Worm (Caenorhabditis elegans): ENCODE results near the gene ZK84.1.
"Not testable (repeated sequence)": the region's sequence is repeated elsewhere in the genome, so short reads cannot be mapped to it uniquely, and the experiment has no call there.

- not testable (repeated sequence) for TF ChIP-seq nfya-1 (tag; optimal IDR thresholded peaks at IDR 0.05; ENCODE audit: insufficient read depth); fos-1 (tag; optimal IDR thresholded peaks at IDR 0.05); elt-3 (tag; optimal IDR thresholded peaks at IDR 0.05); ztf-11 (tag; optimal IDR thresholded peaks at IDR 0.05); mdl-1 (tag; optimal IDR thresholded peaks at IDR 0.05); fkh-10 (GFP tag; optimal IDR thresholded peaks at IDR 0.05); sea-2 (GFP tag; optimal IDR thresholded peaks at IDR 0.05); skn-1 (tag; optimal IDR thresholded peaks at IDR 0.05); ama-1 (optimal IDR thresholded peaks at IDR 0.05); nhr-237 (tag; optimal IDR thresholded peaks at IDR 0.05); pqm-1 (tag; optimal IDR thresholded peaks at IDR 0.05); jun-1 (tag; optimal IDR thresholded peaks at IDR 0.05); unc-62 (GFP tag; optimal IDR thresholded peaks at IDR 0.05); tbx-2 (tag; optimal IDR thresholded peaks at IDR 0.05)
These were observed 11.6 kb upstream of the ZK84.1 start, which contains the start of gene ZK84.4 for ce11 chrII:6008887-6009286.
